Worm (Caenorhabditis elegans) whole organism, young adult: Measurements from ENCODE around the gene F41B4.1.

Experiments used
- B0035.1 ChIP-seq: sonication (generic microtip); optimal IDR thresholded peaks from 2 replicates; lab custom pipeline; 2016; ENCODE audit warnings: missing genetic modification characterization, mild to moderate bottlenecking, missing compliant biosample characterization, missing genotype, missing genetic modification reagents
- C06A6.2 ChIP-seq: fragments of 200-800 bp; sonication (Bioruptor generic); conservative IDR thresholded peaks from 2 replicates; pipeline ENCODE4 v1.3.6; 2022; ENCODE audit warnings: missing genetic modification characterization, missing compliant biosample characterization
- F10E7.11 ChIP-seq: sonication (generic microtip); optimal IDR thresholded peaks from 2 replicates; lab custom pipeline; 2017; ENCODE audit warnings: mild to moderate bottlenecking, missing genetic modification characterization, moderate library complexity, missing compliant biosample characterization
- F22D6.2 ChIP-seq: sonication (generic microtip); optimal IDR thresholded peaks from 2 replicates; lab custom pipeline; 2016; ENCODE audit warnings: mild to moderate bottlenecking, missing genetic modification characterization, missing compliant biosample characterization
- F39B2.1 ChIP-seq: fragments of 200-800 bp; sonication (Bioruptor generic); IDR thresholded peaks from 2 replicates; pipeline ENCODE4 v1.3.6; 2022; ENCODE audit warnings: missing genetic modification reagents, missing genetic modification characterization, missing compliant biosample characterization
- F55B11.4 ChIP-seq: sonication (generic microtip); optimal IDR thresholded peaks from 2 replicates; lab custom pipeline; 2016; ENCODE audit warnings: missing compliant biosample characterization, missing genetic modification characterization, borderline replicate concordance; ENCODE audit not compliant: insufficient read depth
- F57A8.1 ChIP-seq: fragments of 200-800 bp; sonication (Bioruptor generic); optimal IDR thresholded peaks from 2 replicates; lab custom pipeline; 2018; ENCODE audit warnings: mild to moderate bottlenecking, missing genetic modification characterization, moderate library complexity, missing compliant biosample characterization
- T07F8.4 ChIP-seq: sonication (generic microtip); optimal IDR thresholded peaks from 2 replicates; lab custom pipeline; 2016; ENCODE audit warnings: mild to moderate bottlenecking, missing genetic modification characterization, moderate library complexity, missing compliant biosample characterization
- T26A5.8 ChIP-seq: sonication (generic microtip); optimal IDR thresholded peaks from 2 replicates; lab custom pipeline; 2016; ENCODE audit warnings: missing genetic modification characterization, missing compliant biosample characterization
- Y53F4B.3 ChIP-seq: fragments of 200-800 bp; sonication (Bioruptor generic); IDR thresholded peaks from 2 replicates; pipeline ENCODE4 v1.3.6; 2022; ENCODE audit warnings: missing genetic modification reagents, missing genetic modification characterization, missing compliant biosample characterization
- Y79H2A.3 ChIP-seq: fragments of 200-800 bp; sonication (Bioruptor generic); conservative IDR thresholded peaks from 2 replicates; pipeline ENCODE4 v1.3.6; 2022; ENCODE audit warnings: missing genetic modification reagents, missing genetic modification characterization, missing compliant biosample characterization
- Y95B8A.8 ChIP-seq: fragments of 200-800 bp; sonication (Bioruptor generic); IDR thresholded peaks from 2 replicates; pipeline ENCODE4 v1.3.6; 2022; ENCODE audit warnings: missing genetic modification reagents, missing genetic modification characterization, missing compliant biosample characterization
- ZK185.1 ChIP-seq: sonication (generic microtip); optimal IDR thresholded peaks from 2 replicates; lab custom pipeline; 2016; ENCODE audit warnings: mild to moderate bottlenecking, missing genetic modification characterization, missing compliant biosample characterization; ENCODE audit not compliant: poor library complexity, severe bottlenecking
- akir-1 ChIP-seq: fragments of 200-800 bp; sonication (Bioruptor generic); optimal IDR thresholded peaks from 2 replicates; lab custom pipeline; 2018; ENCODE audit warnings: mild to moderate bottlenecking, missing genetic modification characterization, moderate library complexity, missing compliant biosample characterization
- aptf-3 ChIP-seq: fragments of 200-800 bp; sonication (Bioruptor generic); IDR thresholded peaks from 2 replicates; pipeline ENCODE4 v1.3.6; 2022; ENCODE audit warnings: missing genetic modification characterization, missing compliant biosample characterization
- attf-5 ChIP-seq: fragments of 200-800 bp; sonication (Bioruptor generic); optimal IDR thresholded peaks from 2 replicates; lab custom pipeline; 2018; ENCODE audit warnings: mild to moderate bottlenecking, missing genetic modification characterization, missing compliant biosample characterization
- attf-6 ChIP-seq: fragments of 200-800 bp; sonication (Bioruptor generic); IDR thresholded peaks from 2 replicates; pipeline ENCODE4 v1.3.6; 2022; ENCODE audit warnings: missing genetic modification reagents, missing genetic modification characterization, missing compliant biosample characterization
- bed-2 ChIP-seq: fragments of 200-800 bp; sonication (Bioruptor generic); IDR thresholded peaks from 2 replicates; pipeline ENCODE4 v1.3.6; 2022; ENCODE audit warnings: missing genetic modification reagents, missing genetic modification characterization, missing compliant biosample characterization
- ccch-3 ChIP-seq: fragments of 200-800 bp; sonication (Bioruptor generic); optimal IDR thresholded peaks from 2 replicates; lab custom pipeline; 2018; ENCODE audit warnings: mild to moderate bottlenecking, missing genetic modification characterization, missing compliant biosample characterization
- ceh-100 ChIP-seq: fragments of 200-800 bp; sonication (Bioruptor generic); IDR thresholded peaks from 2 replicates; pipeline ENCODE4 v1.3.6; 2022; ENCODE audit warnings: missing genetic modification reagents, missing genetic modification characterization, missing compliant biosample characterization
- ceh-27 ChIP-seq: fragments of 200-800 bp; sonication (Bioruptor generic); optimal IDR thresholded peaks from 2 replicates; lab custom pipeline; 2018; ENCODE audit warnings: mild to moderate bottlenecking, missing genetic modification characterization, moderate library complexity, missing compliant biosample characterization
- ceh-40 ChIP-seq: fragments of 200-800 bp; sonication (Bioruptor generic); IDR thresholded peaks from 2 replicates; pipeline ENCODE4 v1.3.6; 2022; ENCODE audit warnings: missing genetic modification characterization, missing compliant biosample characterization
- dox-1 ChIP-seq: fragments of 200-800 bp; sonication (Bioruptor generic); IDR thresholded peaks from 2 replicates; pipeline ENCODE4 v1.3.6; 2022; ENCODE audit warnings: missing genetic modification reagents, missing genetic modification characterization, missing compliant biosample characterization
- dpff-1 ChIP-seq: sonication (generic microtip); optimal IDR thresholded peaks from 2 replicates; lab custom pipeline; 2017; ENCODE audit warnings: mild to moderate bottlenecking, missing genetic modification characterization, missing compliant biosample characterization
- efl-1 ChIP-seq: fragments of 150-350 bp; optimal IDR thresholded peaks from 2 replicates; lab custom pipeline; 2014; ENCODE audit warnings: missing biosample characterization, missing genetic modification reagents, missing genetic modification characterization
- egrh-3 ChIP-seq: fragments of 200-800 bp; sonication (Bioruptor generic); IDR thresholded peaks from 2 replicates; pipeline ENCODE4 v1.3.6; 2022; ENCODE audit warnings: missing genetic modification reagents, missing genetic modification characterization, missing compliant biosample characterization
- him-1 ChIP-seq: sonication (generic microtip); optimal IDR thresholded peaks from 2 replicates; lab custom pipeline; 2016; ENCODE audit warnings: missing genotype, missing genetic modification reagents, missing genetic modification characterization, missing compliant biosample characterization
- let-607 ChIP-seq, 2 experiments: fragments of 200-800 bp in 1 of 2; sonication (Bioruptor generic) in 1 of 2; sonication (generic microtip) in 1 of 2; optimal IDR thresholded peaks; 2 replicates each; lab custom pipeline; 2016 to 2018; ENCODE audit warnings: mild to moderate bottlenecking in 2 of 2, missing compliant biosample characterization in 2 of 2, missing genetic modification characterization in 2 of 2, moderate library complexity in 2 of 2, missing genotype in 1 of 2
- lin-35 ChIP-seq, 3 experiments: fragments of 150-350 bp in 2 of 3; sonication (generic microtip) in 1 of 3; optimal IDR thresholded peaks; 2 replicates each; lab custom pipeline; 2014 to 2018; ENCODE audit warnings: missing biosample characterization in 3 of 3, missing genetic modification characterization in 3 of 3, missing genetic modification reagents in 3 of 3
- lin-40 ChIP-seq: sonication (generic microtip); optimal IDR thresholded peaks from 2 replicates; lab custom pipeline; 2016; ENCODE audit warnings: missing genetic modification characterization, mild to moderate bottlenecking, missing compliant biosample characterization, missing genotype, missing genetic modification reagents
- lin-54 ChIP-seq: fragments of 200-800 bp; sonication (Bioruptor generic); optimal IDR thresholded peaks from 2 replicates; lab custom pipeline; 2018; ENCODE audit warnings: mild to moderate bottlenecking, missing genetic modification characterization, missing compliant biosample characterization
- lsl-1 ChIP-seq: fragments of 200-800 bp; sonication (Bioruptor generic); optimal IDR thresholded peaks from 2 replicates; lab custom pipeline; 2018; ENCODE audit warnings: mild to moderate bottlenecking, missing genetic modification characterization, moderate library complexity, missing compliant biosample characterization
- madf-6 ChIP-seq: fragments of 200-800 bp; sonication (Bioruptor generic); IDR thresholded peaks from 2 replicates; pipeline ENCODE4 v1.3.6; 2022; ENCODE audit warnings: missing genetic modification reagents, missing genetic modification characterization, missing compliant biosample characterization
- madf-8 ChIP-seq: fragments of 200-800 bp; sonication (Bioruptor generic); conservative IDR thresholded peaks from 2 replicates; pipeline ENCODE4 v1.3.6; 2022; ENCODE audit warnings: missing genetic modification reagents, missing genetic modification characterization, missing compliant biosample characterization
- mcd-1 ChIP-seq: fragments of 200-800 bp; sonication (Bioruptor generic); IDR thresholded peaks from 2 replicates; pipeline ENCODE4 v1.3.6; 2022; ENCODE audit warnings: missing genetic modification reagents, missing genetic modification characterization, missing compliant biosample characterization
- mel-28 ChIP-seq: sonication (generic microtip); optimal IDR thresholded peaks from 2 replicates; lab custom pipeline; 2016; ENCODE audit warnings: borderline replicate concordance, mild to moderate bottlenecking, missing genetic modification characterization, missing compliant biosample characterization
- nfya-1 ChIP-seq: sonication (generic microtip); optimal IDR thresholded peaks from 2 replicates; lab custom pipeline; 2017; ENCODE audit warnings: antibody characterized with exemption, missing compliant biosample characterization, missing genetic modification characterization, borderline replicate concordance; ENCODE audit not compliant: insufficient read depth
- nfya-2 ChIP-seq: fragments of 200-800 bp; sonication (Bioruptor generic); IDR thresholded peaks from 2 replicates; pipeline ENCODE4 v1.3.6; 2022; ENCODE audit warnings: missing genetic modification reagents, missing genetic modification characterization, missing compliant biosample characterization
- nhr-90 ChIP-seq: sonication (generic microtip); optimal IDR thresholded peaks from 2 replicates; lab custom pipeline; 2016; ENCODE audit warnings: missing genotype, mild to moderate bottlenecking, missing genetic modification characterization, missing compliant biosample characterization
- rpc-1 ChIP-seq, 2 experiments: fragments of 150-350 bp in 1 of 2; sonication (generic microtip) in 1 of 2; optimal IDR thresholded peaks; 2 replicates each; lab custom pipeline; 2014 to 2018; ENCODE audit warnings: missing biosample characterization in 1 of 2, missing genetic modification characterization in 1 of 2, missing genetic modification reagents in 1 of 2, missing genotype in 1 of 2
- snpc-1.3 ChIP-seq: sonication (generic microtip); optimal IDR thresholded peaks from 2 replicates; lab custom pipeline; 2017; ENCODE audit warnings: missing genetic modification characterization, mild to moderate bottlenecking, missing compliant biosample characterization, antibody characterized with exemption, moderate library complexity, missing genotype, missing genetic modification reagents; ENCODE audit not compliant: insufficient read depth
- tlf-1 ChIP-seq: fragments of 200-800 bp; sonication (Bioruptor generic); optimal IDR thresholded peaks from 2 replicates; lab custom pipeline; 2018; ENCODE audit warnings: mild to moderate bottlenecking, missing genetic modification characterization, missing compliant biosample characterization
- xnd-1 ChIP-seq: sonication (generic microtip); optimal IDR thresholded peaks from 2 replicates; lab custom pipeline; 2016; ENCODE audit warnings: missing genotype, missing genetic modification reagents, missing genetic modification characterization, missing compliant biosample characterization
- zim-3 ChIP-seq: sonication (generic microtip); optimal IDR thresholded peaks from 2 replicates; lab custom pipeline; 2017; ENCODE audit warnings: mild to moderate bottlenecking, missing genetic modification characterization, moderate library complexity, missing compliant biosample characterization
- ztf-18 ChIP-seq: sonication (generic microtip); optimal IDR thresholded peaks from 2 replicates; lab custom pipeline; 2016; ENCODE audit warnings: missing genotype, mild to moderate bottlenecking, missing genetic modification characterization, missing compliant biosample characterization
- ztf-22 ChIP-seq: fragments of 200-800 bp; sonication (Bioruptor generic); optimal IDR thresholded peaks from 2 replicates; lab custom pipeline; 2018; ENCODE audit warnings: mild to moderate bottlenecking, missing genetic modification characterization, moderate library complexity, missing compliant biosample characterization
- ztf-3 ChIP-seq: fragments of 200-800 bp; sonication (Bioruptor generic); optimal IDR thresholded peaks from 2 replicates; lab custom pipeline; 2018; ENCODE audit warnings: mild to moderate bottlenecking, missing genetic modification characterization, missing compliant biosample characterization

F41B4.1 gene

DNA sequence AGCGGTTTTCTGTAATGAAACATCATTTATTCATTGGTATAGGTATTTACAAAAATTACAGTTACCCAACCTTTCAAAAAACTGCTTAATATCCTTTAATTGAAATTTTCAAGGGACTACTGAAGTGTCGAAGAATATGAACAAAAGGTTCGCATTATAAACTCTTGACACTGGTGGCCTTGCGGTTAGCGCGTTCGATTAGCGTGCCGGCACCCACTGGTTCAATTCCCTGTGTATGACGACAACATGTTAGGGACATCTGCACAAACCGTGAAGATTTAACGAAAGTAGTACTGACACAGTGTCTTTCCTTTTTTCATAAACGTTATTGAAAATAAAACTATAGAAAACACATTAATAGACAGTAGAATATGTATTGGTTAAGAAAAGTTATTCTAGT is 42.0 kb upstream of the F41B4.1 start (continued):
- peak; percentile 89 for TF ChIP-seq F57A8.1 (GFP tag; lab: Kevin White, UChicago)
- TF ChIP-seq Y53F4B.3 (GFP tag; lab: Robert Waterston, UW): no peak
- TF ChIP-seq efl-1 (GFP tag; lab: Kevin White, UChicago): peak; percentile 23
- TF ChIP-seq egrh-3: no peak
- TF ChIP-seq T26A5.8 (tag; lab: Kevin White, UChicago): peak; percentile 86
- peak; percentile 80 for TF ChIP-seq ceh-40
- peak; percentile 68; the same call in 1 of the 2 replicates for TF ChIP-seq Y95B8A.8 (GFP tag; lab: Robert Waterston, UW)
- peak; percentile 60 for TF ChIP-seq F10E7.11 (tag; lab: Kevin White, UChicago)
- peak in 1 of 3 experiments; percentile 76 for TF ChIP-seq lin-35 (GFP tag; optimal IDR thresholded peaks at IDR 0.05; lab: Kevin White, UChicago)
- no peak for TF ChIP-seq ccch-3 (GFP tag; lab: Kevin White, UChicago)
- peak; percentile 73 for TF ChIP-seq madf-6 (GFP tag; lab: Robert Waterston, UW)
- no peak for TF ChIP-seq nfya-1 (tag; lab: Kevin White, UChicago)
- no peak for TF ChIP-seq Y79H2A.3 (GFP tag; lab: Robert Waterston, UW)
- peak; percentile 93 for TF ChIP-seq rpc-1 (optimal IDR thresholded peaks at IDR 0.05; lab: Kevin White, UChicago)
- TF ChIP-seq rpc-1 (tag; optimal IDR thresholded peaks at IDR 0.05; lab: Kevin White, UChicago): peak; percentile 89
- TF ChIP-seq F55B11.4 (tag; lab: Kevin White, UChicago): peak; percentile 30
- TF ChIP-seq attf-5: peak; percentile 57
- TF ChIP-seq snpc-1.3 (tag; lab: Kevin White, UChicago): peak; percentile 86
- no peak for TF ChIP-seq mel-28
- TF ChIP-seq F22D6.2 (tag; lab: Kevin White, UChicago): no peak
- TF ChIP-seq lin-40 (tag; lab: Kevin White, UChicago): peak; percentile 57
- TF ChIP-seq ztf-22 (GFP tag; lab: Kevin White, UChicago): peak; percentile 65
- peak; percentile 87; the same call in 1 of the 2 replicates for TF ChIP-seq aptf-3
- TF ChIP-seq let-607 (tag; optimal IDR thresholded peaks at IDR 0.05; lab: Kevin White, UChicago): peak; percentile 61 to 62
- peak; percentile 64 for TF ChIP-seq lin-54
- TF ChIP-seq B0035.1: peak; percentile 85
- peak; percentile 79 for TF ChIP-seq attf-6 (GFP tag; lab: Robert Waterston, UW)
- TF ChIP-seq ZK185.1 (tag; lab: Kevin White, UChicago): peak; percentile 65
- TF ChIP-seq ztf-3 (GFP tag; lab: Kevin White, UChicago): no peak
- no peak; the same call in none of the 2 replicates for TF ChIP-seq ceh-100 (GFP tag; lab: Robert Waterston, UW)
- peak; percentile 91 for TF ChIP-seq zim-3
- TF ChIP-seq dox-1 (GFP tag; lab: Robert Waterston, UW): peak; percentile 90
- no peak for TF ChIP-seq madf-8
- peak; percentile 84 for TF ChIP-seq T07F8.4 (tag; lab: Kevin White, UChicago)
- TF ChIP-seq nhr-90 (tag; lab: Kevin White, UChicago): peak; percentile 87
- TF ChIP-seq tlf-1: peak; percentile 54
- 0 out of 2 replicates have a peak, but pooled peaks have one; percentile 18 for TF ChIP-seq nfya-2 (GFP tag; lab: Robert Waterston, UW)
- no peak; the same call in 1 of the 2 replicates for TF ChIP-seq mcd-1 (GFP tag; lab: Robert Waterston, UW)
- no peak for TF ChIP-seq xnd-1 (tag; lab: Kevin White, UChicago)
- TF ChIP-seq ceh-27 (GFP tag; lab: Kevin White, UChicago): peak; percentile 77
- no peak for TF ChIP-seq akir-1 (GFP tag; lab: Kevin White, UChicago)
- no peak for TF ChIP-seq dpff-1
- peak; percentile 93 for TF ChIP-seq him-1 (tag; lab: Kevin White, UChicago)
- TF ChIP-seq F39B2.1 (GFP tag; lab: Robert Waterston, UW): 0 out of 2 replicates have a peak, but pooled peaks have one; percentile 31
- TF ChIP-seq lsl-1: peak; percentile 39
- TF ChIP-seq C06A6.2 (GFP tag; lab: Robert Waterston, UW): no peak; the same call in 1 of the 2 replicates
- peak; percentile 84; the same call in 1 of the 2 replicates for TF ChIP-seq bed-2 (GFP tag; lab: Robert Waterston, UW)
- TF ChIP-seq ztf-18 (tag; lab: Kevin White, UChicago): peak; percentile 76
